Worm (Caenorhabditis elegans): ENCODE data around the gene W03H9.1.

Gene W03H9.1

DNA sequence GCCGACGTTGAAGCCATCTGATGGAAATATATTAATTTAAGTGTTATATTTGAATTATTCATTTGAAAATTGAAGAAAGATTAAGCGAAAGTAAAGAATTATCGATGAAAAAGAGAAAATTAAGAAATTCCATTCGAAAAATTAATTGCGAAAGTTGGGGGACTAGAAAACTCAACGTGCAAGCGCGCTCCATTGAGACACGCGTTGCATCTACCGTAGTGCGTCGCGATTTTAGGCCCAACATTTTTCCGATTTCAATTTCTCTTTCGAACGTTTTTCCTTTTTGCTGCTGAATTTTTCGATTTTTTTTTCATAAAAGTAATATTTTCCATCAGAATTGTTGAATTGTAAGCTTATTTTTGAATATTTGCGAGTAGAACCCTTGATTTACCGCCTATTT, 4.4 kb upstream of the W03H9.1 start, which contains the start of gene Y48B6A.1 (continued):
- TF ChIP-seq unc-62 (GFP tag; optimal IDR thresholded peaks at IDR 0.05) (no peak), fkh-4 (tag; optimal IDR thresholded peaks at IDR 0.05; ENCODE audit: borderline replicate concordance) (peak; percentile 92), mab-9 (GFP tag; IDR thresholded peaks at IDR 0.05) (peak; percentile 75; the same call in 1 of the 2 replicates), xbp-1 (tag; optimal IDR thresholded peaks at IDR 0.05) (peak; percentile 94), mep-1 (tag; optimal IDR thresholded peaks at IDR 0.05) (peak; percentile 98), aha-1 (tag; optimal IDR thresholded peaks at IDR 0.05) (peak; percentile 44), grh-1 (GFP tag; IDR thresholded peaks at IDR 0.05) (peak; percentile 67), swsn-7 (tag; optimal IDR thresholded peaks at IDR 0.05) (peak; percentile 90), ceh-8 (GFP tag; optimal IDR thresholded peaks at IDR 0.05) (peak; percentile 30), nhr-47 (tag; optimal IDR thresholded peaks at IDR 0.05) (peak; percentile 95), snu-23 (GFP tag; optimal IDR thresholded peaks at IDR 0.05) (peak; percentile 96), zag-1 (tag; optimal IDR thresholded peaks at IDR 0.05) (no peak)

DNA sequence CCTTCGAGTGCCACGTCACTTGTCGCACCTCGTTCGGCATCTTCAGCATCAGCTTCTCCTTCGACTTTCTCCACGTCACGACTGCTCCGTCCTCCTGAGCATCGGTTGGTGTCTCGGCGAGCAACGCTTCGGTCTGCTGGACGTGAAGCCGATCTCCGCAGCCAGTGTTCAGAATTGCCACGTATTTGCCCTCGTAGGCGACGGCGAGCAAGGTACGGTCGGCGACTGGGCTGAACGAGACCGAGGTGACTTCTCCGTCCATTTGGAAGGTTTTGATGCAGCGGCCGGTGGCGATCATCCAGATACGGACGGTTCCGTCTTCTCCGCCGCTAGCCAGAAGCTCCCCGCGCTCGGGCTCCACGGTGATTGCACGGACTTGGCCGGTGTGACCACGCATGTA, 2.3 kb upstream of the W03H9.1 start:
- TF ChIP-seq nhr-76 (tag; optimal IDR thresholded peaks at IDR 0.05) (no peak), tbx-2 (tag; optimal IDR thresholded peaks at IDR 0.05) (no peak), unc-62 (GFP tag; optimal IDR thresholded peaks at IDR 0.05) (no peak), lin-35 (GFP tag; optimal IDR thresholded peaks at IDR 0.05) (no peak), snpc-4 (tag; optimal IDR thresholded peaks at IDR 0.05) (no peak), irx-1 (tag; optimal IDR thresholded peaks at IDR 0.05) (no peak), sup-37 (GFP tag; optimal IDR thresholded peaks at IDR 0.05) (no peak), isw-1 (GFP tag; IDR thresholded peaks at IDR 0.05) (no peak), nhr-77 (tag; optimal IDR thresholded peaks at IDR 0.05) (no peak), ces-1 (GFP tag; optimal IDR thresholded peaks at IDR 0.05) (no peak), ceh-63 (GFP tag; optimal IDR thresholded peaks at IDR 0.05) (no peak), zag-1 (tag; optimal IDR thresholded peaks at IDR 0.05) (no peak), lin-13 (GFP tag; optimal IDR thresholded peaks at IDR 0.05) (no peak), nhr-90 (tag; optimal IDR thresholded peaks at IDR 0.05; ENCODE audit: poor library complexity) (no peak), lsy-2 (tag; optimal IDR thresholded peaks at IDR 0.05) (no peak), efl-1 (optimal IDR thresholded peaks at IDR 0.05) (no peak), efl-1 (GFP tag; optimal IDR thresholded peaks at IDR 0.05 in 1 of 2) (no peak), xbp-1 (tag; optimal IDR thresholded peaks at IDR 0.05) (no peak), unc-30 (tag; optimal IDR thresholded peaks at IDR 0.05) (no peak)

DNA sequence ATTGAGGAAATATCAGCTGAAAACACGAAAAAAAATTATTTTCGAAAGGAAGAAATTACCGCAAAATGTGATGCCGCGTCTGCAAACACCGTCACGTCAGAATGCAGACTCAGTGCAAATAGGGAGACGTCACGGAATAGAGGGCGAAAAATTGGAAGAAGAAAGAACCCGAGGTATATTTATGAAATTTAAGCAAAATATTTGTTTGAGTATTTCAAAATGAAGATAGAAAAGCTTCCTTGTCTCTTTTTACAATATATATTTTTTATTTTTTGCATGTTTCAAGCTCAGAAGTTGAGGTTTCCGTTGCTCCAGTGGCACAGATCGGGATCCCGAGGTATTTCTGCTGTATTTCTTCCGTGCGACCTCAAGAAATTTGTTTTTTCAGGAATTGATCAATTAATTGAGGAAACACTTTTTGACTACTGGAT, 6.1 kb downstream of the W03H9.1 start, which contains the start of gene W03H9.2:
Gene W03H9.2 (minus strand): TSS at position 32 of the 431 bp plus-strand sequence.
- TF ChIP-seq lir-3 (tag; optimal IDR thresholded peaks at IDR 0.05; ENCODE audit: poor library complexity) (peak; percentile 87), nhr-85 (tag) (peak; percentile 86), nhr-19 (GFP tag; conservative IDR thresholded peaks at IDR 0.05) (peak; percentile 79), nhr-47 (tag; optimal IDR thresholded peaks at IDR 0.05) (peak; percentile 84), elt-3 (tag; optimal IDR thresholded peaks at IDR 0.05) (peak in 2 of 6 experiments; percentile 12 to 20), ceh-82 (tag; optimal IDR thresholded peaks at IDR 0.05) (peak; percentile 41 to 86 (median 76)), nhr-11 (tag; optimal IDR thresholded peaks at IDR 0.05) (no peak), unc-30 (tag; optimal IDR thresholded peaks at IDR 0.05) (no peak), ceh-88 (GFP tag; IDR thresholded peaks at IDR 0.05) (peak; percentile 67; the same call in 1 of the 2 replicates), snu-23 (GFP tag; optimal IDR thresholded peaks at IDR 0.05) (peak; percentile 81), sox-4 (tag; optimal IDR thresholded peaks at IDR 0.05) (peak; percentile 65), tbx-2 (tag; optimal IDR thresholded peaks at IDR 0.05) (peak; percentile 76), mep-1 (tag; optimal IDR thresholded peaks at IDR 0.05) (peak; percentile 54), ztf-11 (tag; optimal IDR thresholded peaks at IDR 0.05) (peak in 1 of 2 experiments; percentile 79), zag-1 (tag; optimal IDR thresholded peaks at IDR 0.05) (no peak), unc-98 (GFP tag; IDR thresholded peaks at IDR 0.05) (peak; percentile 85), dsc-1 (tag; optimal IDR thresholded peaks at IDR 0.05) (peak; percentile 81), elt-2 (tag; optimal IDR thresholded peaks at IDR 0.05) (peak; percentile 62), nhr-90 (tag; optimal IDR thresholded peaks at IDR 0.05; ENCODE audit: poor library complexity) (peak; percentile 84), fkh-4 (tag; optimal IDR thresholded peaks at IDR 0.05; ENCODE audit: borderline replicate concordance) (peak; percentile 69), C04F5.9 (tag; optimal IDR thresholded peaks at IDR 0.05) (peak; percentile 79), snpc-4 (tag; optimal IDR thresholded peaks at IDR 0.05) (peak; percentile 54), xbp-1 (tag; optimal IDR thresholded peaks at IDR 0.05) (peak; percentile 72), hlh-4 (tag; optimal IDR thresholded peaks at IDR 0.05) (peak; percentile 57), nhr-71 (tag; optimal IDR thresholded peaks at IDR 0.05) (peak; percentile 87), aly-2 (tag; optimal IDR thresholded peaks at IDR 0.05) (peak; percentile 63), grh-1 (GFP tag; IDR thresholded peaks at IDR 0.05) (no peak), pqm-1 (tag; optimal IDR thresholded peaks at IDR 0.05) (no peak), lin-13 (GFP tag; optimal IDR thresholded peaks at IDR 0.05) (peak; percentile 51), efl-3 (GFP tag; optimal IDR thresholded peaks at IDR 0.05) (no peak), fkh-10 (GFP tag; optimal IDR thresholded peaks at IDR 0.05) (no peak), zip-4 (GFP tag; optimal IDR thresholded peaks at IDR 0.05) (peak; percentile 49)
